Worm (Caenorhabditis elegans) whole organism, young adult: ENCODE results near the gene Y69A2AR.50.

Experiments
- F22D6.2 ChIP-seq: sonication (generic microtip); optimal IDR thresholded peaks from 2 replicates; lab custom pipeline; 2016; ENCODE audit warnings: mild to moderate bottlenecking, missing genetic modification characterization, missing compliant biosample characterization
- F33H1.4 ChIP-seq: fragments of 200-800 bp; sonication (Bioruptor generic); IDR thresholded peaks from 2 replicates; pipeline ENCODE4 v1.3.6; 2022; ENCODE audit warnings: missing genetic modification reagents, missing genetic modification characterization, missing compliant biosample characterization
- F57C9.4 ChIP-seq: sonication (generic microtip); optimal IDR thresholded peaks from 2 replicates; lab custom pipeline; 2017; ENCODE audit warnings: mild to moderate bottlenecking, missing genetic modification characterization, missing compliant biosample characterization
- Y67H2A.10 ChIP-seq: fragments of 200-800 bp; sonication (Bioruptor generic); conservative IDR thresholded peaks from 2 replicates; pipeline ENCODE4 v1.3.6; 2022; ENCODE audit warnings: missing genetic modification reagents, missing genetic modification characterization, missing compliant biosample characterization
- Y79H2A.3 ChIP-seq: fragments of 200-800 bp; sonication (Bioruptor generic); conservative IDR thresholded peaks from 2 replicates; pipeline ENCODE4 v1.3.6; 2022; ENCODE audit warnings: missing genetic modification reagents, missing genetic modification characterization, missing compliant biosample characterization
- Y95B8A.8 ChIP-seq: fragments of 200-800 bp; sonication (Bioruptor generic); IDR thresholded peaks from 2 replicates; pipeline ENCODE4 v1.3.6; 2022; ENCODE audit warnings: missing genetic modification reagents, missing genetic modification characterization, missing compliant biosample characterization
- attf-3 ChIP-seq: fragments of 200-800 bp; sonication (Bioruptor generic); conservative IDR thresholded peaks from 2 replicates; pipeline ENCODE4 v1.3.6; 2022; ENCODE audit warnings: missing genetic modification reagents, missing genetic modification characterization, missing compliant biosample characterization
- ccch-3 ChIP-seq: fragments of 200-800 bp; sonication (Bioruptor generic); optimal IDR thresholded peaks from 2 replicates; lab custom pipeline; 2018; ENCODE audit warnings: mild to moderate bottlenecking, missing genetic modification characterization, missing compliant biosample characterization
- ceh-40 ChIP-seq: fragments of 200-800 bp; sonication (Bioruptor generic); IDR thresholded peaks from 2 replicates; pipeline ENCODE4 v1.3.6; 2022; ENCODE audit warnings: missing genetic modification characterization, missing compliant biosample characterization
- chd-7 ChIP-seq: sonication (generic microtip); optimal IDR thresholded peaks from 2 replicates; lab custom pipeline; 2016; ENCODE audit warnings: mild to moderate bottlenecking, missing genetic modification characterization, moderate library complexity, missing compliant biosample characterization
- dpff-1 ChIP-seq: sonication (generic microtip); optimal IDR thresholded peaks from 2 replicates; lab custom pipeline; 2017; ENCODE audit warnings: mild to moderate bottlenecking, missing genetic modification characterization, missing compliant biosample characterization
- dpl-1 ChIP-seq: fragments of 150-350 bp; optimal IDR thresholded peaks from 2 replicates; lab custom pipeline; 2014; ENCODE audit warnings: missing biosample characterization, missing genetic modification reagents, missing genetic modification characterization
- efl-1 ChIP-seq: fragments of 150-350 bp; optimal IDR thresholded peaks from 2 replicates; lab custom pipeline; 2014; ENCODE audit warnings: missing biosample characterization, missing genetic modification reagents, missing genetic modification characterization
- egrh-3 ChIP-seq: fragments of 200-800 bp; sonication (Bioruptor generic); IDR thresholded peaks from 2 replicates; pipeline ENCODE4 v1.3.6; 2022; ENCODE audit warnings: missing genetic modification reagents, missing genetic modification characterization, missing compliant biosample characterization
- ekl-4 ChIP-seq: fragments of 200-800 bp; sonication (Bioruptor generic); IDR thresholded peaks from 2 replicates; pipeline ENCODE4 v1.3.6; 2022; ENCODE audit warnings: missing genetic modification reagents, missing genetic modification characterization, missing compliant biosample characterization
- hlh-12 ChIP-seq: sonication (generic microtip); optimal IDR thresholded peaks from 2 replicates; lab custom pipeline; 2016; ENCODE audit warnings: missing genetic modification characterization, missing compliant biosample characterization
- hrde-1 ChIP-seq: sonication (generic microtip); optimal IDR thresholded peaks from 2 replicates; lab custom pipeline; 2016; ENCODE audit warnings: missing genetic modification characterization, mild to moderate bottlenecking, missing compliant biosample characterization, moderate library complexity, missing genotype, missing genetic modification reagents, borderline replicate concordance
- let-526 ChIP-seq: fragments of 200-800 bp; sonication (Bioruptor generic); IDR thresholded peaks from 2 replicates; pipeline ENCODE4 v1.3.6; 2022; ENCODE audit warnings: missing genetic modification reagents, missing genetic modification characterization, missing compliant biosample characterization
- lsl-1 ChIP-seq: fragments of 200-800 bp; sonication (Bioruptor generic); optimal IDR thresholded peaks from 2 replicates; lab custom pipeline; 2018; ENCODE audit warnings: mild to moderate bottlenecking, missing genetic modification characterization, moderate library complexity, missing compliant biosample characterization
- nfya-1 ChIP-seq: sonication (generic microtip); optimal IDR thresholded peaks from 2 replicates; lab custom pipeline; 2017; ENCODE audit warnings: antibody characterized with exemption, missing compliant biosample characterization, missing genetic modification characterization, borderline replicate concordance; ENCODE audit not compliant: insufficient read depth
- nfyb-1 ChIP-seq: fragments of 200-800 bp; sonication (Bioruptor generic); IDR thresholded peaks from 2 replicates; pipeline ENCODE4 v1.3.6; 2022; ENCODE audit warnings: missing genetic modification reagents, missing genetic modification characterization, missing compliant biosample characterization
- pha-4 ChIP-seq: fragments of 150-350 bp; sonication (generic microtip); optimal IDR thresholded peaks from 2 replicates; lab custom pipeline; 2014; ENCODE audit warnings: missing biosample characterization, missing genetic modification reagents, missing genetic modification characterization
- rpc-1 ChIP-seq, 2 experiments: fragments of 150-350 bp in 1 of 2; sonication (generic microtip) in 1 of 2; optimal IDR thresholded peaks; 2 replicates each; lab custom pipeline; 2014 to 2018; ENCODE audit warnings: missing biosample characterization in 1 of 2, missing genetic modification characterization in 1 of 2, missing genetic modification reagents in 1 of 2, missing genotype in 1 of 2
- sdz-38 ChIP-seq: sonication (generic microtip); optimal IDR thresholded peaks from 2 replicates; lab custom pipeline; 2016; ENCODE audit warnings: missing genotype, missing genetic modification characterization, missing compliant biosample characterization
- sea-2 ChIP-seq: fragments of 200-800 bp; sonication (Bioruptor generic); IDR thresholded peaks from 2 replicates; pipeline ENCODE4 v1.3.6; 2022; ENCODE audit warnings: missing genetic modification characterization, missing compliant biosample characterization
- snpc-1.1 ChIP-seq: sonication (generic microtip); optimal IDR thresholded peaks from 2 replicates; lab custom pipeline; 2017; ENCODE audit warnings: missing genetic modification characterization, mild to moderate bottlenecking, missing compliant biosample characterization, antibody characterized with exemption, moderate library complexity, missing genotype, missing genetic modification reagents; ENCODE audit not compliant: insufficient read depth
- tbp1 ChIP-seq: fragments of 200-800 bp; sonication (Bioruptor generic); optimal IDR thresholded peaks from 2 replicates; lab custom pipeline; 2018; ENCODE audit warnings: mild to moderate bottlenecking, missing genetic modification characterization, missing compliant biosample characterization
- tbx-9 ChIP-seq: sonication (generic microtip); optimal IDR thresholded peaks from 2 replicates; lab custom pipeline; 2016; ENCODE audit warnings: borderline replicate concordance, missing genetic modification characterization, inconsistent platforms, missing compliant biosample characterization
- tlf-1 ChIP-seq: fragments of 200-800 bp; sonication (Bioruptor generic); optimal IDR thresholded peaks from 2 replicates; lab custom pipeline; 2018; ENCODE audit warnings: mild to moderate bottlenecking, missing genetic modification characterization, missing compliant biosample characterization
- zfh-2 ChIP-seq: fragments of 200-800 bp; sonication (Bioruptor generic); conservative IDR thresholded peaks from 2 replicates; pipeline ENCODE4 v1.3.6; 2022; ENCODE audit warnings: missing genetic modification reagents, missing genetic modification characterization, missing compliant biosample characterization
- ztf-22 ChIP-seq: fragments of 200-800 bp; sonication (Bioruptor generic); optimal IDR thresholded peaks from 2 replicates; lab custom pipeline; 2018; ENCODE audit warnings: mild to moderate bottlenecking, missing genetic modification characterization, moderate library complexity, missing compliant biosample characterization
- ztf-3 ChIP-seq: fragments of 200-800 bp; sonication (Bioruptor generic); optimal IDR thresholded peaks from 2 replicates; lab custom pipeline; 2018; ENCODE audit warnings: mild to moderate bottlenecking, missing genetic modification characterization, missing compliant biosample characterization

Y69A2AR.50 gene

DNA sequence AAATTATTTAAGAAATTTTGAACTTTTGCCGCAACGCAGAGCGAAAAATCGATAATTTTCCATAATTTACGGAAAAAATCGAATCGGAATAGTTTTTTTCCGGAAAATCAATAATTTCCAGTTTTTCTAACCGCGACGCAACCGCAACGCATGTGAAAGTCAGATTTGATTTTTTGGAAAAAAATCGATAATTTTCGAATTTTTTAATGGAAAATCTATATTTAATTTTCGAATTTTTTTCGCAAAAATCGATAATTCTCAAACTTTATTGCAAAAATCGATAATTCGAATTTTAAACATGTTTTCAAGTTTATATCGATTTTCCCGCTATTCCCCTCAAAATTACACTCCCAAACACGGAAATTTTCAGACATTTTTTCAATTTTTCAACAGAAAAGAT, 31.9 kb upstream of the Y69A2AR.50 start:
- no peak for TF ChIP-seq ccch-3 (GFP tag; lab: Kevin White, UChicago)
- TF ChIP-seq nfyb-1 (GFP tag; lab: Robert Waterston, UW), result no peak

- no peak for TF ChIP-seq ceh-40 (GFP tag; lab: Robert Waterston, UW)
- TF ChIP-seq egrh-3 (GFP tag; lab: Robert Waterston, UW), result no peak
- no peak for TF ChIP-seq hlh-12
These were observed 24.4 kb upstream of the Y69A2AR.50 start for ce11 chrIV:2537741-2538140.

- TF ChIP-seq sea-2 (no peak), efl-1 (GFP tag; lab: Kevin White, UChicago) (no peak), lsl-1 (GFP tag; lab: Kevin White, UChicago) (no peak), Y67H2A.10 (GFP tag; lab: Robert Waterston, UW) (no peak), dpff-1 (tag; lab: Kevin White, UChicago) (no peak), ztf-3 (GFP tag; lab: Kevin White, UChicago) (no peak), snpc-1.1 (tag; lab: Kevin White, UChicago) (no peak), F22D6.2 (tag; lab: Kevin White, UChicago) (no peak), chd-7 (no peak), tlf-1 (GFP tag; lab: Kevin White, UChicago) (no peak), dpl-1 (GFP tag; lab: Kevin White, UChicago) (no peak), Y95B8A.8 (GFP tag; lab: Robert Waterston, UW) (no peak), pha-4 (tag; lab: Kevin White, UChicago) (no peak), let-526 (GFP tag; lab: Robert Waterston, UW) (no peak)
These were observed 20.2 kb upstream of the Y69A2AR.50 start, which contains the start of gene sprr-3 for ce11 chrIV:2542001-2542400. Gene sprr-3, plus strand, starts transcription at chrIV:2542301.

DNA sequence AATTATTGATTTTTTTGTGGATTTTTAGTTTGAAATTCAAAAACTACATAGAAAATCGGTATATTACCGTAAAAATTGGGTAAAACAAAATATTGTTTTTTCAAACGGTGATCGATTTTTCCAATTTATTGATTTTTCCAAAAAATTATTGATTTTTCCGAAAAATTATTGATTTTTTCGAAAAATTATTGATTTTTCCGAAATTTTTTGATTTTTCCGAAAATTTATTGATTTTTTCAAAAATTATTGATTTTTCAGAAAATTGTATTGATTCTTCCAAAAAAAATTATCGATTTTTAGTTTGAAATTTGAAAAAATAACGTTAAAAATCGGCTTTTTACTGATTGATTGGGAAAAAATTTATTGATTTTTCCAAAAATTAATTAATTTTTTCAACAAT, 13.4 kb upstream of the Y69A2AR.50 start:
- TF ChIP-seq tbp1 (GFP tag; lab: Kevin White, UChicago) (no peak), tbx-9 (no peak), nfya-1 (tag; lab: Kevin White, UChicago) (no peak), sdz-38 (tag; lab: Kevin White, UChicago) (no peak), dpff-1 (tag; lab: Kevin White, UChicago) (no peak)

- TF ChIP-seq hrde-1 (tag; lab: Kevin White, UChicago) (no peak), nfya-1 (tag; lab: Kevin White, UChicago) (no peak), F57C9.4 (no peak), Y79H2A.3 (no peak), ztf-22 (GFP tag; lab: Kevin White, UChicago) (no peak)
These were observed 12.6 kb upstream of the Y69A2AR.50 start for ce11 chrIV:2549542-2549941.

DNA sequence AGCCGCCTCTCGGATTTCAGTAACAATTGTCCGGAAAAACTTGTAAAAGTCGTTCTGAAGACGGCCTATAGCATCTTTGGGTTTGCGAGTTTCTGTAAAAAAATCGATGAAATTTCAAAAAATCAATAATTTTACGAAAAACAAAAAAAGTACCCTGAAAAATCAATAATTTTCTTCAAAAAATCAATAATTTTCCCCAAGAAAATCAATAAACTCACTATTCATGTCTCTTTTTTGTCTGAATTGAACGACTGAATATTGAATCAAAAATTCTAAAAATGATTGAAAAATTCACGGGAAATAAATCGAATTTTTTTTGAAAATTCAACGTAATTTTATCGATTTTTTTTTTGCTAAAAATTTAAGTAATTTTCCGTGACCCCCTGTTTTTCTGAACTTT, 10.8 kb upstream of the Y69A2AR.50 start, which contains the start of gene Y69A2AR.23:
Y69A2AR.23 (minus strand) TSS at position 267 of the 400 bp plus-strand sequence.
- TF ChIP-seq zfh-2 (no peak), ceh-40 (GFP tag; lab: Robert Waterston, UW) (no peak), attf-3 (GFP tag; lab: Robert Waterston, UW) (no peak), F22D6.2 (tag; lab: Kevin White, UChicago) (no peak), efl-1 (GFP tag; lab: Kevin White, UChicago) (no peak), F33H1.4 (GFP tag; lab: Robert Waterston, UW) (no peak), ekl-4 (no peak), rpc-1 (optimal IDR thresholded peaks at IDR 0.05; lab: Kevin White, UChicago) (no peak), rpc-1 (tag; optimal IDR thresholded peaks at IDR 0.05; lab: Kevin White, UChicago) (no peak)
